Worm (Caenorhabditis elegans) whole organism, midembryonic: Measurements from ENCODE around the gene srh-70.

Experiments used
- flt-1 ChIP-seq: fragments of 200-800 bp; sonication (Bioruptor generic); IDR thresholded peaks from 2 replicates; pipeline ENCODE4 v1.3.6; 2022; ENCODE audit warnings: missing genetic modification characterization, missing compliant biosample characterization
- ztf-29 ChIP-seq: fragments of 200-800 bp; sonication (Bioruptor generic); IDR thresholded peaks from 2 replicates; pipeline ENCODE4 v1.3.6; 2022; ENCODE audit warnings: missing genetic modification reagents, missing genetic modification characterization, missing compliant biosample characterization

DNA sequence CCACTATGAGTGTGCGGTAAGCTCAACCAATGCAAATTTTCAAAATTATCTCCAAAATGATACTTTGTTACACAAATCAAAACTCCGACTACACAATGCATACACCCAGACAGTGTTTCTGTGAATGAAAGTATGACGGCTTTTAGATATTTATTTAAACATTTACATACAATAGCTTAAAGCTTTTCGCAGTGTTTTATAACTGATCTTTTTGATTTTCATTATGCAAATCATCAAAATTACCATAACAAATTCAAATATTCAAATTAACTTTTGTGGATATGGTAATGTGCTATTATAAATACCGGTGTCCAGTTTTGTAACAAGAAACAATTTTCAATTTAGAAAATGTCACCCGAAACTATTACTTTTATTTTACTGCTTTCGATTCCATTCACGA lies 27.8 kb upstream of the srh-70 start, which contains the start of the genes F49C5.5 and F49C5.10:
- no peak for TF ChIP-seq flt-1
- no peak for TF ChIP-seq ztf-29
